Fruit fly (Drosophila melanogaster) whole organism: ENCODE data around the gene CG13775.

Experiments
- CG8478 ChIP-seq: fragments of >200 bp; optimal IDR thresholded peaks from 2 replicates; lab custom pipeline; 2018; ENCODE audit warnings: inconsistent platforms
- Dll ChIP-seq: fragments of >200 bp; optimal IDR thresholded peaks from 2 replicates; lab custom pipeline; 2017
- EcR ChIP-seq, 2 experiments: fragments of >200 bp; optimal IDR thresholded peaks; 2 replicates each; lab custom pipeline; 2017; ENCODE audit warnings: missing biosample characterization in 2 of 2, missing genetic modification characterization in 2 of 2, missing genetic modification reagents in 2 of 2
- pan ChIP-seq: fragments of >200 bp; optimal IDR thresholded peaks from 2 replicates; lab custom pipeline; 2017
- psq ChIP-seq: fragments of >200 bp; optimal IDR thresholded peaks from 2 replicates; lab custom pipeline; 2017
- usp ChIP-seq: fragments of >200 bp; optimal IDR thresholded peaks from 2 replicates; lab custom pipeline; 2017; ENCODE audit warnings: missing biosample characterization, missing genetic modification characterization, mixed read lengths

Gene CG13775

dm6 chr2L:6919850-6920660 is 36.7 kb downstream of the CG13775 start, which contains the start of gene x16:
TSS of gene x16 (minus strand) at chr2L:6920210.
- TF ChIP-seq EcR (GFP tag; optimal IDR thresholded peaks at IDR 0.05; lab: Kevin White, UChicago) (no peak), psq (lab: Kevin White, UChicago) (no peak), usp (no peak), CG8478 (lab: Kevin White, UChicago) (no peak), pan (lab: Kevin White, UChicago) (no peak)

- TF ChIP-seq usp (no peak), EcR (GFP tag; optimal IDR thresholded peaks at IDR 0.05; lab: Kevin White, UChicago) (no peak), CG8478 (lab: Kevin White, UChicago) (no peak), Dll (lab: Kevin White, UChicago) (no peak), pan (lab: Kevin White, UChicago) (no peak), psq (lab: Kevin White, UChicago) (no peak)
These were observed 37.4 kb downstream of the CG13775 start for dm6 chr2L:6919203-6919849.

DNA sequence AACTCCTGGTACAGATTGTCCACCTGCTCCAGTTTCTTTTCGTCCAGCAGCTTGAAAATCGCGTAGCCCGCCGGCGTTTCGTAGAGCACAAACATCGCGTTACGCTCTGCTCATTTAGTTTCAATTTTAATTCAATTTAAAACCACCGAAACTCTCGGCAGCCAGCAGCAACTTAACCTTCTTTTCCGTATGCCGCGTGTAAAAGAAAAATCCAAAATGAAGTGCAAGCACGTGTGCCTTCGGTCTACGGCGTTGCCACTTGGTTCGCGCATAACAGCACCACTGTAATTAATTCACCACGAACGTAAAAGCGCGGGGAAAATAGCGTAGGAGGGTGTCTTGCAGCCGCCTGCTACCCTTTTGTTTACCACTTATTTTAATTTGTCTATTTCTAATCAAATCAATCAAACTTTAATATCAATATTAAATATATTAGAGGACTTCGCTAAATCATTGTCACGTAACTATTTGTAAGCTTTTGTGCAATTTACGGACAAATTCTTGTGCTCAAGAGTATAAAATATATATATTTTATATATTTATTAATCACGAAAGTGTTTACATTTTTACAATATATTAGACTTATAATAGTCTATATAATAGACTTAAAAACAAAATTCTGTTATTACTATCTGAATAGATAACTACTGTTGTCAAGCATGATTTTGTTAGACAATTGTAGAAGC is 38.1 kb downstream of the CG13775 start, which contains the start of gene nop5:
nop5 (minus strand) TSS at position 227 of the 686 bp plus-strand sequence.
- no peak for TF ChIP-seq Dll (lab: Kevin White, UChicago)
- TF ChIP-seq CG8478 (lab: Kevin White, UChicago) = no peak
- peak; percentile 97 for TF ChIP-seq pan (lab: Kevin White, UChicago)

DNA sequence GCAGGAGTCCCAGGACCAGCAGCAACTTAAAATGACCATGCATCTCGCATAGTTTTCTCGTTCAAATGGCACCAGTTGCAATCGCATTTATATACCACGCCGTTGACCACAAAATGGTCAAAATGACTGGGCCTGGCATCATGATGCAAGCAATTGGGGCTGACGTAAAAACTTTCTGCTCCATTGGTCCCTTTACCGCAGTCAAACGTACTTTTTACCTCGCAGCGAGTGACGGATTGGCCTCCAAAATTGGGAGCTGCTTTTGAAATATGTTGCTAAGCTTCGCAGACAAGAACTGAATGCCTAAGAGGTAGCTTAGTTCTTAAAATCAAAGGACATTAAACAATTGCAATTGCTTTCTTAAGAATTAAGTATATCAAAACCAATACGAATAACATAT is 40.4 kb downstream of the CG13775 start, which contains the start of gene CG32829:
CG32829 (minus strand) TSS at position 101 of the 400 bp plus-strand sequence.
- TF ChIP-seq EcR (GFP tag; optimal IDR thresholded peaks at IDR 0.05; lab: Kevin White, UChicago) (no peak), psq (lab: Kevin White, UChicago) (no peak), usp (no peak), Dll (lab: Kevin White, UChicago) (no peak), CG8478 (lab: Kevin White, UChicago) (no peak), pan (lab: Kevin White, UChicago) (no peak)

- TF ChIP-seq psq (lab: Kevin White, UChicago) (no peak), CG8478 (lab: Kevin White, UChicago) (no peak), EcR (GFP tag; optimal IDR thresholded peaks at IDR 0.05; lab: Kevin White, UChicago) (no peak), usp (no peak), pan (lab: Kevin White, UChicago) (no peak), Dll (lab: Kevin White, UChicago) (no peak)
These were observed 42.8 kb downstream of the CG13775 start, which contains the start of gene Wee1 for dm6 chr2L:6913964-6914363. TSS of gene Wee1 (minus strand) at chr2L:6914138.

- TF ChIP-seq usp (no peak), EcR (GFP tag; optimal IDR thresholded peaks at IDR 0.05; lab: Kevin White, UChicago) (no peak), pan (lab: Kevin White, UChicago) (no peak), Dll (lab: Kevin White, UChicago) (no peak), CG8478 (lab: Kevin White, UChicago) (no peak), psq (lab: Kevin White, UChicago) (no peak)
These were observed 49.0 kb downstream of the CG13775 start, which contains the start of the genes Polr1F and Rat1 for dm6 chr2L:6907761-6908160. TSS of gene Polr1F (minus strand) at chr2L:6907844. TSS of gene Rat1 (plus strand) at chr2L:6908083.
